Fruit fly (Drosophila melanogaster): Measurements from ENCODE around the gene CG32982.

The CG32982 gene

dm6 chr2L:9173857-9174593, 48.5 kb downstream of the CG32982 start:
- TF ChIP-seq noc (tag; optimal IDR thresholded peaks at IDR 0.05), result no peak

dm6 chr2L:9175172-9175571, 49.6 kb downstream of the CG32982 start:
- TF ChIP-seq noc (tag; optimal IDR thresholded peaks at IDR 0.05), result peak; percentile 49

DNA sequence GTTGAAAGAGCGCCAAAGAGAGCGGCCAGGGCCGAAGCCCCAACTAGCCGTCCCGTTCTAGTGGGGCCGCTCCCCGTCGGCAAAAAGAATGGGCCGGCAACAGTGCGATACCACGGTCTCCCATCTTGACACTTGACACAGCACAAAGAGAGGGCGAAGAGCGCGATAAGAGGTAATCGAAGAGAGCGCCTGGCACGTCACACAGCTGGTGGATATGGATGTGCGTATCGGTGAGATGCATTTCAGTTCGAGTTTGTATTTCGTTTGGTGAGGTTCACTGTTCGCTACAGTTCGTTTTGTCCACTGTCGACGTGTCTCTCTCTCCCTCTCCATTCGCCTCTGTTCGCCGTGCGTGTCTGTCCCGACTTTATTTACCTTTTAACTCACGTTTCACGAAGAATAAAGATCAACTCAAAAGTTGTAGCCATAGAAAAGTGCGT, 50.6 kb downstream of the CG32982 start:
- peak; percentile 54 for TF ChIP-seq noc (tag; optimal IDR thresholded peaks at IDR 0.05)

- TF ChIP-seq noc (tag; optimal IDR thresholded peaks at IDR 0.05), result no peak
Measured at dm6 chr2L:9176791-9177190, 51.3 kb downstream of the CG32982 start.

- TF ChIP-seq noc (tag; optimal IDR thresholded peaks at IDR 0.05), result no peak
Measured at dm6 chr2L:9178445-9179122, 53.0 kb downstream of the CG32982 start.

- peak; percentile 80 for TF ChIP-seq noc (tag; optimal IDR thresholded peaks at IDR 0.05)
Measured at dm6 chr2L:9179285-9179684, 53.7 kb downstream of the CG32982 start.

DNA sequence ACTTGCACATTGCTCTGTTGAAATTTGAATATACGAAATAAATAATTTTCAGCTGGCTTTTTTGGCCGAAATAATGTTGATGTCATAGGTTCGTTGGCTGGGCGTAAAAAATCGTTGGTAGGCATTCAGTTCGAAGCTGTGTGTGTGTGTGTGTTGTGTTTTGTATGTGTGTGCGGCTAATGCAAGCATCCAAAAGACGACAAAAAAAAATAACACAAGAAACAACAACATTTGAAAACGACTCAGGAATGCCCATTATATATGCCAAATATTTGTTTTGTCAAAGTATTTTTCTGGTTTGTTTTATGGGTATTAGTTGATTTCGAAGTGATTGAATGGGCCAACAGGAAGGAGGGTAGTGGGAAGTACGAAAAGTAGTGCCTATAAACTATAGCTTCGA, 56.1 kb downstream of the CG32982 start:
- no peak for TF ChIP-seq noc (tag; optimal IDR thresholded peaks at IDR 0.05)

dm6 chr2L:9182504-9182928, 57.0 kb downstream of the CG32982 start:
- TF ChIP-seq noc (tag; optimal IDR thresholded peaks at IDR 0.05), result peak; percentile 32

- TF ChIP-seq noc (tag; optimal IDR thresholded peaks at IDR 0.05), result no peak
Measured at dm6 chr2L:9187524-9187923, 62.0 kb downstream of the CG32982 start.

DNA sequence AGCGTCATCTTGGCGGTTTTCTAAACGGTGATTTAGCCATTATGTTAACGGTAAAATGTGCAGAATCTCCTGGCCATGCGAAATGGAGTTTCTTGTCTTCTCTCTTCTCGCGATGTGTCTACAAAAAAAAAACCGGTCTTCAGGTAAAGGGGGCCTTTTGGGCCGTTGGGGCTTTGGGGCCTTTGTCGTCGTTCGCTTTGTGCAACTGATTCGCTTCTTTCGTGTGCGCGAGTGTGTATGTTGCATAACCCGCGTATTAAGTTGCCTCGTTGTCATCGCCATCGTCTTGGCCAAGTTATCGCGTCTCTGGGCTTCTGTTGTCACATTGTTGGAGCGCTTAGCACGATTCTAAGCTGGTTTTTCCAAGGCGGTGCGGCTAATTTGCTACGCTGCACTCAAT, 63.3 kb downstream of the CG32982 start:
- no peak for TF ChIP-seq noc (tag; optimal IDR thresholded peaks at IDR 0.05)

DNA sequence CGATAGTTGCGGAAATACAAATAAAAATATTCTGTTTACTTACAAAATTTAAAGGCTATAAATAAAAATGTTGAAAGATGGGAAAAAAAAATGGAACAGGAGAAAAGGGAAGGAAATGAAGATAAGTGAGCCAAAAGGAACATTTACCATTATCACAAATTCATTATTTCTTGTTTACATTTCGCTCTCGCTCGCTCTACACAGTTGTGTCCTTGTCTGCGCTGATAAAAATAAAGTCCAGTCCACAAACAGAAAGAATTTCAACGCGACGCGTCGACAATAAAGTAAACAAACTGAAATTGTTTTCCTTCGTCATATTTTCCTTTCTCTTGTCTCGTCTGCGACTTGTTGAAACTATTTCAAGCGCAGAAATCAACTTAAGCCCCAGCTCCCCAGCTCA, 63.7 kb downstream of the CG32982 start:
- no peak for TF ChIP-seq noc (tag; optimal IDR thresholded peaks at IDR 0.05)

DNA sequence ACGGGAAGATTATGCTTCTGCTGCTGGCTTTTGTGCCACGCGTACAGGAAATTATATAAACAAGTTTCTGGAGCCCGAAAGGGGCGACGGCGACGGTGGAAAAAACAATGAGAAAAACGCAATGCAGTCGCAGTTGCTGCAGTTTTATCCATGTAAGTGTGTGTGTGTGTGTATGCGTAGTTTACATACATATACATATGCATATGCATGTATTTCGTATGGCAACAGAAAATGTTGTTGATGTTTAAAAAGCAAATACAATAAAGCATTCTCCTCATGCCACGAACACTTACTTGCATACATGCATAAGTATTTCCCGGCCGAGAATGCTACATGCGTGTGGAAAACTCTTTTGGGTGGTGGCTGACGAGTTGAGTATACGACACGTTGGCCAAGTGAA, 64.7 kb downstream of the CG32982 start:
- no peak for TF ChIP-seq noc (tag; optimal IDR thresholded peaks at IDR 0.05)

dm6 chr2L:9192313-9192712, 66.8 kb downstream of the CG32982 start:
- TF ChIP-seq noc (tag; optimal IDR thresholded peaks at IDR 0.05), result no peak

- no peak for TF ChIP-seq noc (tag; optimal IDR thresholded peaks at IDR 0.05)
Measured at dm6 chr2L:9193672-9194071, 68.1 kb downstream of the CG32982 start.

DNA sequence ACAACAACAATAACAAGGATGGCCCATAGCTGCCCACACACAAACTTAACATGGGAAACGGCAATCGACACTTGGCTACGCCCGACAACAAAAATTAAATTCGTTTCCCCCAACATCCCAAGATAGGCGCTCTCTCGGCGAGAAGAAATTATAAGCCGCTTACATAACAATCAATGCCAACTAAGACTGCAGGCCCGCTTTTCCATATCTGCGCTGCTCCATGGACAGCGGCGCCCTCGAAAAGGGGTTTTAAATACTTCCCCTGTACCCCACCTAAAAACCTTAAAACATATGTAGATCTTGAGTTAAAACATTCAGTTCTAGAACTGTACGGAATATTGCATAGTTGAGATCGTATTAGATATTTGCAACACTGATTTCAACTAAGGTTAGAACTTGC, 69.1 kb downstream of the CG32982 start:
- TF ChIP-seq noc (tag; optimal IDR thresholded peaks at IDR 0.05), result no peak

DNA sequence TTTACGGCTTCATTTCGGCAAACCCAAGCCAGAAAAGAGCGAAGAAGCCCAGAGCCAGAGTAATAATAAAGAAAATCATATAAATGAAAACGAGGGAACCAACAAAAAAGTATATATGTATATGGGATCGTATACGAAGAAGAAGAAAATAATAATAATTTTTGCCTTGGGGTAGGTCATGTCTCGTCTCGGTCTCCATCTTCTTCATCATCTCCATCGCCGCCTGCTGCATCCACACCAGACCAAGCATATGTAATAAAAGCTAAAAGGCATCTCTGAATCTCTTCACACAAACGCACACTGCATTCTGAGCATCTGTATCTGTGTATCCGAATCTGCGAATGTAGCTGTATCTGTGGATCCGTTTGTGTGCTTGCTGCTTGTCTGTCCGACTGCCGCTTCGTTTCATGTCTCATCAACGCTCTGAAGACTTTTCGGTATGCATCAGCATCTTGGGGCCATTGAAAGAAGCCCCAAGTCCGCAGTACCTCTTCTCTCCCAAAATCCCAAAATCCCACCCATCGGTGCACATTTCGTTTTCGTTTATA, 72.9 kb downstream of the CG32982 start:
- TF ChIP-seq noc (tag; optimal IDR thresholded peaks at IDR 0.05), result no peak

dm6 chr2L:9203401-9203800, 77.9 kb downstream of the CG32982 start:
- TF ChIP-seq noc (tag; optimal IDR thresholded peaks at IDR 0.05), result peak; percentile 53

Measured in whole organism, larva.